Worm (Caenorhabditis elegans): ENCODE measurements around the gene fbxc-30.
"Not testable (repeated sequence)": the region's sequence is repeated elsewhere in the genome, so short reads cannot be mapped to it uniquely, and the experiment has no call there.

The fbxc-30 gene

ce11 chrII:920326-920725 is 2.9 kb downstream of the fbxc-30 start:
- TF ChIP-seq unc-62 (GFP tag; optimal IDR thresholded peaks at IDR 0.05): no peak

- no peak for TF ChIP-seq unc-62 (GFP tag; optimal IDR thresholded peaks at IDR 0.05)
Observed at ce11 chrII:922778-923177, 5.4 kb downstream of the fbxc-30 start.

- TF ChIP-seq unc-62 (GFP tag; optimal IDR thresholded peaks at IDR 0.05): no peak
Observed at ce11 chrII:923521-923920, 6.1 kb downstream of the fbxc-30 start, which contains the start of gene fbxc-28. TSS of gene fbxc-28 (plus strand) at chrII:923821.

ce11 chrII:927331-927730 is 9.9 kb downstream of the fbxc-30 start, which contains the start of gene R07C3.13:
TSS of gene R07C3.13 (minus strand) at chrII:927431.
- TF ChIP-seq unc-62 (GFP tag; optimal IDR thresholded peaks at IDR 0.05): no peak

- not testable (repeated sequence) for TF ChIP-seq unc-62 (GFP tag; optimal IDR thresholded peaks at IDR 0.05)
Observed at ce11 chrII:930871-931270, 13.4 kb downstream of the fbxc-30 start, which contains the start of gene fbxc-34. TSS of gene fbxc-34 (plus strand) at chrII:931171.

- no peak for TF ChIP-seq unc-62 (GFP tag; optimal IDR thresholded peaks at IDR 0.05)
Observed at ce11 chrII:932718-933117, 15.3 kb downstream of the fbxc-30 start, which contains the start of gene acs-15. TSS of gene acs-15 (plus strand) at chrII:933018.

- TF ChIP-seq unc-62 (GFP tag; optimal IDR thresholded peaks at IDR 0.05): no peak
Observed at ce11 chrII:937265-937664, 19.8 kb downstream of the fbxc-30 start.

ce11 chrII:938549-938948 is 21.1 kb downstream of the fbxc-30 start, which contains the start of gene R07C3.3:
TSS of gene R07C3.3 (plus strand) at chrII:938849.
- TF ChIP-seq unc-62 (GFP tag; optimal IDR thresholded peaks at IDR 0.05): no peak

- no peak for TF ChIP-seq unc-62 (GFP tag; optimal IDR thresholded peaks at IDR 0.05)
Observed at ce11 chrII:940779-941178, 23.4 kb downstream of the fbxc-30 start, which contains the start of gene fbxc-36. TSS of gene fbxc-36 (plus strand) at chrII:940983.

ce11 chrII:943773-944172 is 26.3 kb downstream of the fbxc-30 start, which contains the start of gene clec-43:
TSS of gene clec-43 (plus strand) at chrII:944066.
- no peak for TF ChIP-seq unc-62 (GFP tag; optimal IDR thresholded peaks at IDR 0.05)

ce11 chrII:948091-948490 is 30.7 kb downstream of the fbxc-30 start, which contains the start of gene fbxc-32:
TSS of gene fbxc-32 (minus strand) at chrII:948191.
- no peak for TF ChIP-seq unc-62 (GFP tag; optimal IDR thresholded peaks at IDR 0.05)

ce11 chrII:950374-950773 is 33.0 kb downstream of the fbxc-30 start:
- no peak for TF ChIP-seq unc-62 (GFP tag; optimal IDR thresholded peaks at IDR 0.05)

- no peak for TF ChIP-seq unc-62 (GFP tag; optimal IDR thresholded peaks at IDR 0.05)
Observed at ce11 chrII:953052-953451, 35.6 kb downstream of the fbxc-30 start.

- not testable (repeated sequence) for TF ChIP-seq unc-62 (GFP tag; optimal IDR thresholded peaks at IDR 0.05)
Observed at ce11 chrII:954626-955025, 37.2 kb downstream of the fbxc-30 start, which contains the start of gene fbxc-7. TSS of gene fbxc-7 (plus strand) at chrII:954926.

ce11 chrII:958618-959017 is 41.2 kb downstream of the fbxc-30 start, which contains the start of gene sdz-4:
TSS of gene sdz-4 (plus strand) at chrII:958918.
- no peak for TF ChIP-seq unc-62 (GFP tag; optimal IDR thresholded peaks at IDR 0.05)

- no peak for TF ChIP-seq unc-62 (GFP tag; optimal IDR thresholded peaks at IDR 0.05)
Observed at ce11 chrII:960218-960617, 42.8 kb downstream of the fbxc-30 start, which contains the start of the genes C32B5.18 and C32B5.7. TSS of gene C32B5.18 (plus strand) at chrII:960518. TSS of gene C32B5.7 (plus strand) at chrII:960528.

- no peak for TF ChIP-seq unc-62 (GFP tag; optimal IDR thresholded peaks at IDR 0.05)
Observed at ce11 chrII:961961-962360, 44.5 kb downstream of the fbxc-30 start, which contains the start of gene C32B5.13. TSS of gene C32B5.13 (minus strand) at chrII:962061.
